Worm (Caenorhabditis elegans) whole organism, late embryonic: ENCODE results near the gene Y48A6C.4.

ENCODE experiments used
- hlh-13 ChIP-seq: fragments of 200-800 bp; sonication (Bioruptor generic); optimal IDR thresholded peaks from 2 replicates; lab custom pipeline; 2018; ENCODE audit warnings: mild to moderate bottlenecking, missing genetic modification characterization, missing compliant biosample characterization
- nhr-11 ChIP-seq: fragments of 150-350 bp; optimal IDR thresholded peaks from 2 replicates; lab custom pipeline; 2014; ENCODE audit warnings: missing biosample characterization, missing genetic modification characterization

- no peak for TF ChIP-seq nhr-11 (tag; lab: Kevin White, UChicago)
- no peak for TF ChIP-seq hlh-13 (GFP tag; lab: Kevin White, UChicago)
These were observed 5.8 kb upstream of the Y48A6C.4 start for ce11 chrIII:11113845-11114244.
